Fruit fly (Drosophila melanogaster) whole organism, pupa: Measurements from ENCODE around the gene CG33170.

Source experiments
- CG10348 ChIP-seq: fragments of 200-800 bp; sonication (Bioruptor generic); IDR thresholded peaks from 2 replicates; pipeline ENCODE4 v1.3.6; 2022; ENCODE audit warnings: missing biosample characterization, missing genetic modification characterization
- CG12605 ChIP-seq: fragments of 200-800 bp; sonication (Bioruptor generic); IDR thresholded peaks from 2 replicates; pipeline ENCODE4 v1.3.6; 2022; ENCODE audit warnings: missing biosample characterization, missing genetic modification characterization
- CG13204 ChIP-seq: fragments of 200-800 bp; sonication (Bioruptor generic); optimal IDR thresholded peaks from 2 replicates; lab custom pipeline; 2018; ENCODE audit warnings: missing biosample characterization, mild to moderate bottlenecking, missing genetic modification characterization, moderate library complexity
- CG14655 ChIP-seq: fragments of 200-800 bp; sonication (Bioruptor generic); optimal IDR thresholded peaks from 3 replicates; lab custom pipeline; 2017; ENCODE audit warnings: mild to moderate bottlenecking, missing biosample characterization, missing genetic modification reagents, missing genetic modification characterization
- CG15710 ChIP-seq: fragments of 200-800 bp; sonication (Bioruptor generic); optimal IDR thresholded peaks from 2 replicates; lab custom pipeline; 2018; ENCODE audit warnings: missing biosample characterization, mild to moderate bottlenecking, missing genetic modification characterization, moderate library complexity
- CG17806 ChIP-seq: fragments of 200-800 bp; sonication (Bioruptor generic); optimal IDR thresholded peaks from 2 replicates; lab custom pipeline; 2018; ENCODE audit warnings: missing biosample characterization, mild to moderate bottlenecking, missing genetic modification characterization, moderate library complexity
- CG32121 ChIP-seq: fragments of 200-800 bp; sonication (Bioruptor generic); IDR thresholded peaks from 2 replicates; pipeline ENCODE4 v1.3.6; 2022; ENCODE audit warnings: missing biosample characterization, missing genetic modification characterization
- CG34367 ChIP-seq: fragments of 200-800 bp; sonication (Bioruptor generic); optimal IDR thresholded peaks from 2 replicates; lab custom pipeline; 2018; ENCODE audit warnings: missing biosample characterization, mild to moderate bottlenecking, missing genetic modification characterization
- CG4496 ChIP-seq: fragments of 200-800 bp; sonication (Bioruptor generic); IDR thresholded peaks from 3 replicates; pipeline ENCODE4 v1.3.6; 2022; ENCODE audit warnings: missing biosample characterization, missing genetic modification characterization
- CG8159 ChIP-seq: fragments of 200-800 bp; sonication (Bioruptor generic); optimal IDR thresholded peaks from 3 replicates; lab custom pipeline; 2018; ENCODE audit warnings: missing biosample characterization, mild to moderate bottlenecking, missing genetic modification characterization, moderate library complexity
- CG8301 ChIP-seq: fragments of 200-800 bp; sonication (Bioruptor generic); optimal IDR thresholded peaks from 2 replicates; lab custom pipeline; 2018; ENCODE audit warnings: missing biosample characterization, mild to moderate bottlenecking, missing genetic modification characterization
- CG9948 ChIP-seq: fragments of 200-800 bp; sonication (Bioruptor generic); optimal IDR thresholded peaks from 2 replicates; lab custom pipeline; 2018; ENCODE audit warnings: missing biosample characterization, mild to moderate bottlenecking, missing genetic modification characterization, moderate library complexity
- D1 ChIP-seq: fragments of 200-800 bp; sonication (Bioruptor generic); optimal IDR thresholded peaks from 2 replicates; lab custom pipeline; 2018; ENCODE audit warnings: missing biosample characterization, mild to moderate bottlenecking, missing genetic modification characterization, moderate library complexity
- EcR ChIP-seq: fragments of 200-800 bp; sonication (Bioruptor generic); optimal IDR thresholded peaks from 3 replicates; lab custom pipeline; 2019; ENCODE audit warnings: missing biosample characterization, missing genetic modification characterization, mild to moderate bottlenecking, moderate library complexity, missing genetic modification reagents
- Ets98B ChIP-seq: fragments of 200-800 bp; sonication (Bioruptor generic); IDR thresholded peaks from 2 replicates; pipeline ENCODE4 v1.3.6; 2022; ENCODE audit warnings: missing biosample characterization, missing genetic modification characterization
- Pif1A ChIP-seq: fragments of 200-800 bp; sonication (Bioruptor generic); optimal IDR thresholded peaks from 3 replicates; lab custom pipeline; 2016; ENCODE audit warnings: missing biosample characterization, missing genetic modification characterization
- Pif1B ChIP-seq: fragments of 200-800 bp; sonication (Bioruptor generic); optimal IDR thresholded peaks from 3 replicates; lab custom pipeline; 2016; ENCODE audit warnings: missing biosample characterization, missing genetic modification characterization
- Snoo ChIP-seq: fragments of 200-800 bp; sonication (Bioruptor generic); optimal IDR thresholded peaks from 3 replicates; lab custom pipeline; 2017; ENCODE audit warnings: missing biosample characterization, mild to moderate bottlenecking, missing genetic modification characterization, inconsistent platforms
- fd96Ca ChIP-seq: fragments of 200-800 bp; sonication (Bioruptor generic); IDR thresholded peaks from 3 replicates; pipeline ENCODE4 v1.3.6; 2022; ENCODE audit warnings: missing biosample characterization, missing genetic modification characterization
- gl ChIP-seq: fragments of 200-800 bp; sonication (Bioruptor generic); optimal IDR thresholded peaks from 2 replicates; lab custom pipeline; 2018; ENCODE audit warnings: missing biosample characterization, mild to moderate bottlenecking, missing genetic modification characterization
- rn ChIP-seq: fragments of 200-800 bp; sonication (Bioruptor generic); IDR thresholded peaks from 2 replicates; pipeline ENCODE4 v1.3.6; 2022; ENCODE audit warnings: missing biosample characterization, missing genetic modification characterization

Gene CG33170

dm6 chr3L:22870378-22870777 lies 6.0 kb downstream of the CG33170 start:
- TF ChIP-seq Pif1B, result no peak
- TF ChIP-seq Snoo, result no peak
- no peak for TF ChIP-seq CG10348 (GFP tag; lab: Robert Waterston, UW)
- no peak for TF ChIP-seq CG12605
- no peak for TF ChIP-seq CG8159 (tag; lab: Kevin White, UChicago)
- TF ChIP-seq CG9948 (tag; lab: Kevin White, UChicago), result no peak

dm6 chr3L:22871030-22871844 lies 6.8 kb downstream of the CG33170 start:
- no peak for TF ChIP-seq CG14655 (GFP tag; lab: Kevin White, UChicago)
- TF ChIP-seq CG10348 (GFP tag; lab: Robert Waterston, UW), result no peak
- TF ChIP-seq gl, result no peak
- TF ChIP-seq CG17806, result no peak
- TF ChIP-seq CG32121 (GFP tag; lab: Robert Waterston, UW), result peak; percentile 53; the same call in 1 of the 2 replicates
- no peak for TF ChIP-seq CG34367 (tag; lab: Kevin White, UChicago)
- TF ChIP-seq fd96Ca (GFP tag; lab: Robert Waterston, UW), result peak; percentile 32; the same call in 1 of the 3 replicates
- no peak for TF ChIP-seq Pif1A (GFP tag; lab: Kevin White, UChicago)
- no peak for TF ChIP-seq rn (GFP tag; lab: Robert Waterston, UW)
- no peak for TF ChIP-seq CG13204 (GFP tag; lab: Kevin White, UChicago)
- TF ChIP-seq CG12605, result no peak
- no peak for TF ChIP-seq Pif1B
- no peak for TF ChIP-seq CG15710
- no peak for TF ChIP-seq EcR (GFP tag; lab: Kevin White, UChicago)
- peak; percentile 37; the same call in 2 of the 3 replicates for TF ChIP-seq CG4496 (GFP tag; lab: Robert Waterston, UW)
- TF ChIP-seq Snoo, result no peak
- no peak for TF ChIP-seq CG8301 (tag; lab: Kevin White, UChicago)
- TF ChIP-seq CG9948 (tag; lab: Kevin White, UChicago), result no peak
- TF ChIP-seq Ets98B (GFP tag; lab: Robert Waterston, UW), result no peak
- TF ChIP-seq D1 (tag; lab: Kevin White, UChicago), result no peak

DNA sequence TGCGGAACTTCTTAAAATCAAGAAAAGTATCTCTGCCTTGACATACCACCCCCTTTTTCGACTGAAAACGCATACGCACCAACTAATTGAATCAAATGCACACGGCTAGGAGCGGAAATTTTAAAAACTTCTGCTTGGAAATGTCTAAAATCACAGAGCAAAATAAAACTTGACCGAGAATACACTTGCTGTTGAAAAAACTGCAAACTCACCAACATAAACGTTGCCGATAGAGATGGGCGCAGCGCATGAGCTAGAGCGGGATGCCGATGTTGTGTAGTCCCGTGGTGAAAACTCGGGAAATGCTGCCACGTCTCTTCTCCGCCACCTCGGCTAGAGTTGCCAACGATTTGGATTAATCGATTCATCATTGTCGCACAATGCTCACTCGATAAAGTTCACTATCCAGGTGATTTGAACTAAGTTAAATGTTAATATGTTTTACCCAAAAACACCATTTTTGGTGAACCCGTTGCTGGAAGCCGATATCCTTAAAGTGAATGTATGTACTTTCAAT lies 7.5 kb downstream of the CG33170 start, which contains the start of the genes CG11109 and Arf1:
Gene CG11109, plus strand, starts transcription at position 356 of the 517 bp plus-strand sequence.
Gene Arf1, minus strand, starts transcription at position 387 of the 517 bp plus-strand sequence.
- TF ChIP-seq CG9948 (tag; lab: Kevin White, UChicago), result no peak
- TF ChIP-seq CG12605, result no peak
- TF ChIP-seq fd96Ca (GFP tag; lab: Robert Waterston, UW), result no peak
- TF ChIP-seq Pif1A (GFP tag; lab: Kevin White, UChicago), result no peak
- no peak for TF ChIP-seq D1 (tag; lab: Kevin White, UChicago)
- no peak for TF ChIP-seq CG13204 (GFP tag; lab: Kevin White, UChicago)
- TF ChIP-seq CG34367 (tag; lab: Kevin White, UChicago), result no peak
- TF ChIP-seq CG4496 (GFP tag; lab: Robert Waterston, UW), result no peak
- TF ChIP-seq Ets98B (GFP tag; lab: Robert Waterston, UW), result no peak
- no peak for TF ChIP-seq CG8301 (tag; lab: Kevin White, UChicago)
- TF ChIP-seq CG8159 (tag; lab: Kevin White, UChicago), result no peak
- no peak for TF ChIP-seq CG14655 (GFP tag; lab: Kevin White, UChicago)

DNA sequence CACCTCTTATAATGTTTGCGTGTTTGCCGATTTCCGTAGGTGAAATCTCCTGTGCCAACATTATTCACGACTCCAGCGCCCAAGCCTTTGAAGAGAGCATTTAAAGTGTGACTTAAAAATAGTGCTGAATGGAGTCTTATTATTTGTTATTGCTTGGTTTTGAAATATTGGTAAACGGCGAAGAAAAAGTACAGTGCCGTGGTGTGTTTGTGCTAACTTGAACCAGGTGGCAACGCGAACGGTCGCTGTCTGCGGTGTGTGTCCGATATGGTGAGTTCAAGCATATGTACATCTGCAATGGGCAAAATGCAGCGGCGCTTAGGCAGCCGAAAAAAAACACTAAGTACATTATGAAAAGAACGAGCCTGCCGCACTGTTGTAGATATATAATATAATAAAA lies 13.5 kb downstream of the CG33170 start:
- TF ChIP-seq CG4496 (GFP tag; lab: Robert Waterston, UW) (no peak), CG13204 (GFP tag; lab: Kevin White, UChicago) (no peak), CG17806 (no peak), Snoo (no peak), CG12605 (0 out of 2 replicates have a peak, but pooled peaks have one; percentile 36), fd96Ca (GFP tag; lab: Robert Waterston, UW) (no peak)

dm6 chr3L:22878723-22879343 lies 14.4 kb downstream of the CG33170 start, which contains the start of the genes Chro and Ssl1:
Gene Chro, minus strand, starts transcription at chr3L:22878984.
Gene Ssl1, plus strand, starts transcription at chr3L:22879089.
- TF ChIP-seq CG13204 (GFP tag; lab: Kevin White, UChicago) (peak; percentile 98), CG8301 (tag; lab: Kevin White, UChicago) (peak; percentile 100), CG32121 (GFP tag; lab: Robert Waterston, UW) (peak; percentile 100), CG34367 (tag; lab: Kevin White, UChicago) (peak; percentile 100), CG10348 (GFP tag; lab: Robert Waterston, UW) (peak; percentile 99), fd96Ca (GFP tag; lab: Robert Waterston, UW) (peak; percentile 100), Snoo (peak; percentile 100), CG4496 (GFP tag; lab: Robert Waterston, UW) (peak; percentile 100), Pif1A (GFP tag; lab: Kevin White, UChicago) (peak; percentile 100), D1 (tag; lab: Kevin White, UChicago) (no peak), Ets98B (GFP tag; lab: Robert Waterston, UW) (peak; percentile 100), CG15710 (peak; percentile 100), CG12605 (peak; percentile 99), CG9948 (tag; lab: Kevin White, UChicago) (peak; percentile 100), Pif1B (peak; percentile 100), rn (GFP tag; lab: Robert Waterston, UW) (peak; percentile 99), gl (peak; percentile 99), CG17806 (peak; percentile 100), CG14655 (GFP tag; lab: Kevin White, UChicago) (peak; percentile 100), EcR (GFP tag; lab: Kevin White, UChicago) (peak; percentile 86), CG8159 (tag; lab: Kevin White, UChicago) (peak; percentile 100)
